Worm (Caenorhabditis elegans) whole organism, midembryonic: ENCODE results near the gene ncx-8.

ENCODE experiments used
- flt-1 ChIP-seq: fragments of 200-800 bp; sonication (Bioruptor generic); IDR thresholded peaks from 2 replicates; pipeline ENCODE4 v1.3.6; 2022; ENCODE audit warnings: missing genetic modification characterization, missing compliant biosample characterization
- klf-2 ChIP-seq: fragments of 200-800 bp; sonication (Bioruptor generic); conservative IDR thresholded peaks from 2 replicates; pipeline ENCODE4 v1.3.6; 2022; ENCODE audit warnings: missing genetic modification reagents, missing genetic modification characterization, missing compliant biosample characterization
- ref-1 ChIP-seq: fragments of 200-800 bp; sonication (Bioruptor generic); conservative IDR thresholded peaks from 2 replicates; pipeline ENCODE4 v1.3.6; 2022; ENCODE audit warnings: missing genetic modification reagents, missing genetic modification characterization, missing compliant biosample characterization
- ztf-29 ChIP-seq: fragments of 200-800 bp; sonication (Bioruptor generic); IDR thresholded peaks from 2 replicates; pipeline ENCODE4 v1.3.6; 2022; ENCODE audit warnings: missing genetic modification reagents, missing genetic modification characterization, missing compliant biosample characterization

ce11 chrV:5023355-5023754 lies 36.4 kb upstream of the ncx-8 start:
- TF ChIP-seq klf-2 (GFP tag; lab: Robert Waterston, UW) (no peak), ref-1 (GFP tag; lab: Robert Waterston, UW) (no peak), ztf-29 (GFP tag; lab: Robert Waterston, UW) (no peak), flt-1 (GFP tag; lab: Robert Waterston, UW) (no peak)
